Worm (Caenorhabditis elegans) whole organism, young adult: ENCODE measurements around the gene C31G12.3.

Experiments
- F23B12.7 ChIP-seq: sonication (generic microtip); optimal IDR thresholded peaks from 2 replicates; lab custom pipeline; 2017; ENCODE audit warnings: missing genetic modification characterization, mild to moderate bottlenecking, missing compliant biosample characterization, antibody characterized with exemption, moderate library complexity; ENCODE audit not compliant: insufficient read depth
- F52B5.7 ChIP-seq: sonication (generic microtip); optimal IDR thresholded peaks from 2 replicates; lab custom pipeline; 2016; ENCODE audit warnings: mild to moderate bottlenecking, missing genetic modification characterization, missing compliant biosample characterization
- F55B11.4 ChIP-seq: sonication (generic microtip); optimal IDR thresholded peaks from 2 replicates; lab custom pipeline; 2016; ENCODE audit warnings: missing compliant biosample characterization, missing genetic modification characterization, borderline replicate concordance; ENCODE audit not compliant: insufficient read depth
- F57A8.1 ChIP-seq: fragments of 200-800 bp; sonication (Bioruptor generic); optimal IDR thresholded peaks from 2 replicates; lab custom pipeline; 2018; ENCODE audit warnings: mild to moderate bottlenecking, missing genetic modification characterization, moderate library complexity, missing compliant biosample characterization
- Y79H2A.3 ChIP-seq: fragments of 200-800 bp; sonication (Bioruptor generic); conservative IDR thresholded peaks from 2 replicates; pipeline ENCODE4 v1.3.6; 2022; ENCODE audit warnings: missing genetic modification reagents, missing genetic modification characterization, missing compliant biosample characterization
- ceh-100 ChIP-seq: fragments of 200-800 bp; sonication (Bioruptor generic); IDR thresholded peaks from 2 replicates; pipeline ENCODE4 v1.3.6; 2022; ENCODE audit warnings: missing genetic modification reagents, missing genetic modification characterization, missing compliant biosample characterization
- ceh-40 ChIP-seq: fragments of 200-800 bp; sonication (Bioruptor generic); IDR thresholded peaks from 2 replicates; pipeline ENCODE4 v1.3.6; 2022; ENCODE audit warnings: missing genetic modification characterization, missing compliant biosample characterization
- mxl-1 ChIP-seq: sonication (generic microtip); optimal IDR thresholded peaks from 2 replicates; lab custom pipeline; 2016; ENCODE audit warnings: missing genetic modification characterization, missing compliant biosample characterization
- snpc-1.3 ChIP-seq: sonication (generic microtip); optimal IDR thresholded peaks from 2 replicates; lab custom pipeline; 2017; ENCODE audit warnings: missing genetic modification characterization, mild to moderate bottlenecking, missing compliant biosample characterization, antibody characterized with exemption, moderate library complexity, missing genotype, missing genetic modification reagents; ENCODE audit not compliant: insufficient read depth
- sptf-2 ChIP-seq: fragments of 200-800 bp; sonication (Bioruptor generic); optimal IDR thresholded peaks from 2 replicates; lab custom pipeline; 2018; ENCODE audit warnings: mild to moderate bottlenecking, missing genetic modification characterization, missing compliant biosample characterization
- tbx-9 ChIP-seq: sonication (generic microtip); optimal IDR thresholded peaks from 2 replicates; lab custom pipeline; 2016; ENCODE audit warnings: borderline replicate concordance, missing genetic modification characterization, inconsistent platforms, missing compliant biosample characterization
- unc-62 ChIP-seq: fragments of 150-350 bp; optimal IDR thresholded peaks from 2 replicates; lab custom pipeline; 2014; ENCODE audit warnings: missing biosample characterization, missing genetic modification reagents, missing genetic modification characterization
- ztf-22 ChIP-seq: fragments of 200-800 bp; sonication (Bioruptor generic); optimal IDR thresholded peaks from 2 replicates; lab custom pipeline; 2018; ENCODE audit warnings: mild to moderate bottlenecking, missing genetic modification characterization, moderate library complexity, missing compliant biosample characterization

ce11 chrV:18137679-18138078 is 47.3 kb upstream of the C31G12.3 start:
- no peak for TF ChIP-seq F57A8.1
- TF ChIP-seq unc-62 (GFP tag; lab: Kevin White, UChicago): no peak
- no peak for TF ChIP-seq ceh-100
- TF ChIP-seq tbx-9 (tag; lab: Kevin White, UChicago): no peak
- no peak for TF ChIP-seq ceh-40 (GFP tag; lab: Robert Waterston, UW)
- no peak for TF ChIP-seq ztf-22 (GFP tag; lab: Kevin White, UChicago)
- no peak for TF ChIP-seq Y79H2A.3 (GFP tag; lab: Robert Waterston, UW)
- no peak for TF ChIP-seq snpc-1.3 (tag; lab: Kevin White, UChicago)
- no peak for TF ChIP-seq mxl-1
- no peak for TF ChIP-seq sptf-2 (GFP tag; lab: Kevin White, UChicago)
- TF ChIP-seq F52B5.7 (tag; lab: Kevin White, UChicago): no peak
- no peak for TF ChIP-seq F23B12.7
- no peak for TF ChIP-seq F55B11.4 (tag; lab: Kevin White, UChicago)
